Worm (Caenorhabditis elegans) whole organism, early embryonic: ENCODE measurements around the gene Y51H7C.9.

ENCODE experiments used
- B0310.2 ChIP-seq: sonication (generic microtip); optimal IDR thresholded peaks from 2 replicates; lab custom pipeline; 2016; ENCODE audit warnings: mild to moderate bottlenecking, missing genetic modification characterization, missing compliant biosample characterization
- ama-1 ChIP-seq: fragments of 150-350 bp; optimal IDR thresholded peaks from 2 replicates; lab custom pipeline; 2014
- ceh-36 ChIP-seq: sonication (generic microtip); optimal IDR thresholded peaks from 2 replicates; lab custom pipeline; 2016; ENCODE audit warnings: missing genetic modification characterization, inconsistent platforms, missing compliant biosample characterization
- pes-1 ChIP-seq: fragments of 200-800 bp; sonication (Bioruptor generic); IDR thresholded peaks from 2 replicates; pipeline ENCODE4 v1.3.6; 2022; ENCODE audit warnings: missing genetic modification reagents, missing genetic modification characterization, missing compliant biosample characterization
- scrt-1 ChIP-seq: fragments of 200-800 bp; sonication (Bioruptor generic); IDR thresholded peaks from 2 replicates; pipeline ENCODE4 v1.3.6; 2022; ENCODE audit warnings: missing genetic modification characterization, missing compliant biosample characterization

- no peak for TF ChIP-seq B0310.2 (tag; lab: Kevin White, UChicago)
- no peak for TF ChIP-seq scrt-1 (GFP tag; lab: Robert Waterston, UW)
- TF ChIP-seq ama-1 (lab: Kevin White, UChicago) = no peak
- TF ChIP-seq pes-1 (GFP tag; lab: Robert Waterston, UW) = no peak
- no peak for TF ChIP-seq ceh-36
Observed at ce11 chrII:1403056-1403455, 8.2 kb downstream of the Y51H7C.9 start, which contains the start of the genes Y51H7C.41 and cogc-4.
